Worm (Caenorhabditis elegans): Measurements from ENCODE around the gene epn-1.

Gene epn-1

DNA sequence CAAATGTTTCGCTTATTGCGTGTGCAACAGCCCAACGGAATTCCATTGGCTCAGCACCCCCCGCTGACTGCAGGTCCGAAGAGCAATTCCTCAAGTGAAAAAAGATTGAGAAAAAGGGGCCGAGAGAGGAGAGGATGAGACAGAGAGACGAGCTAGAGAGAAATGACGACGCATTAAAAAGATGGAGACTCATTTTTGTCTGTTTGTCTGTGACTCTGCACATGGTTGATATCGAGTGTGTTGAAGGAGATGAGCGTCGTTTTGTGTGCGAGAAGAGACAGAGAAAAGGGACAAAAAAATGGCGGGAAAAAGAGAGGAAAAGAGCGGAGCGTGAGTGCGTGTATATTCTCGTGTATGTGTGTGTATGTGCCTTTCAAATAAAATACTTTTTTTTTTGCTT, 22.7 kb upstream of the epn-1 start (continued):
- TF ChIP-seq fos-1 (tag; optimal IDR thresholded peaks at IDR 0.05) (no peak), lin-39 (tag; optimal IDR thresholded peaks at IDR 0.05) (peak; percentile 57), elt-3 (tag; optimal IDR thresholded peaks at IDR 0.05) (no peak), mdl-1 (tag; optimal IDR thresholded peaks at IDR 0.05) (peak; percentile 58), elt-2 (tag; optimal IDR thresholded peaks at IDR 0.05) (peak; percentile 71), hmg-11 (tag; optimal IDR thresholded peaks at IDR 0.05) (peak; percentile 94), R02D3.7 (tag; optimal IDR thresholded peaks at IDR 0.05) (peak; percentile 38), daf-12 (tag; optimal IDR thresholded peaks at IDR 0.05) (no peak), unc-62 (GFP tag; optimal IDR thresholded peaks at IDR 0.05) (peak; percentile 57), nhr-28 (tag; optimal IDR thresholded peaks at IDR 0.05) (no peak), nhr-76 (tag; optimal IDR thresholded peaks at IDR 0.05) (no peak), pha-4 (tag; optimal IDR thresholded peaks at IDR 0.05) (peak; percentile 95), mml-1 (tag; optimal IDR thresholded peaks at IDR 0.05) (no peak), fkh-10 (GFP tag; optimal IDR thresholded peaks at IDR 0.05) (peak; percentile 91), ceh-28 (tag; optimal IDR thresholded peaks at IDR 0.05) (peak; percentile 68), nhr-237 (tag; optimal IDR thresholded peaks at IDR 0.05) (no peak), pqm-1 (tag; optimal IDR thresholded peaks at IDR 0.05) (peak; percentile 83), ceh-9 (tag; optimal IDR thresholded peaks at IDR 0.05) (no peak), elt-1 (tag; optimal IDR thresholded peaks at IDR 0.05) (no peak)

DNA sequence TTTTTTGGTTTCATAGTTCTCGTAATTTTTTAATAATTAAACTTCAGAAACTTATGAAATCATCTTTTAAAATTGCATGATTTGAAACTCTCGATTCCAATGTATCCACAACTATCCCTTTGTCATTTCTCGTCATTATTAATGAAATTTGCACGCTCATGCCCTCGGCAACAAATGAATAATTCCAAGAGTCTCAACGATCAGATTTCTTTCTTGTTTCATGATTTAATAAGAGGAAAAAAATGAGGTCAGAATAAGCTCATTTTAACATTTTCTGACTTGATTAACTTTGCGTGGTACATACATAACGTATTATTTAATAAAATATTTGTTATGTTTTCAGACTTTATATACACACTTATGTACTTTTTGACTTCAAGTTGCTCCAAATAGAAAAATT, 20.0 kb upstream of the epn-1 start:
- TF ChIP-seq jun-1 (tag; optimal IDR thresholded peaks at IDR 0.05) (no peak), nhr-43 (tag; optimal IDR thresholded peaks at IDR 0.05; ENCODE audit: poor library complexity, severe bottlenecking) (no peak), tbx-2 (tag; optimal IDR thresholded peaks at IDR 0.05) (no peak), eor-1 (tag; optimal IDR thresholded peaks at IDR 0.05) (no peak), hmg-11 (tag; optimal IDR thresholded peaks at IDR 0.05) (no peak), R02D3.7 (tag; optimal IDR thresholded peaks at IDR 0.05) (no peak)

DNA sequence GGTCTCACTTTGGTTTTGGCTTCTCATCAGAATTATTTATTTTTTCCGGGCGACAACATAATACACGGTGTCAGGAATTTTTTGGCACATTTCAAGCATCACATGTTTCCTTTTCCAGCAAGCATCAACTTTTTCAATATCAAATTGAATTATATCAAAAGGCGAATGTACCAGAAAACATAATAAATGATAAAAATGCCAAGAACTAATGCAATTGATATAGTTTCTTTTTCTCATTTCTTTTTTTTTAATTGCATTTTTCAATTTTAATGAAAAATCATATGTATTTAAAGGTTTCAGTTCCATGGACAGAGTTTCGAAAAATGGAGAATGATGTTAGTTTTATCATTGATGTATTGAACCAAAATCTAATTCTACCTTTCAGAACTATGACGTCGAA, 13.2 kb upstream of the epn-1 start, which contains the start of gene dpf-2:
Gene dpf-2 (plus strand): TSS at position 301 of the 400 bp plus-strand sequence.
- TF ChIP-seq ceh-9 (tag; optimal IDR thresholded peaks at IDR 0.05) (no peak), ama-1 (optimal IDR thresholded peaks at IDR 0.05) (no peak), ztf-11 (tag; optimal IDR thresholded peaks at IDR 0.05) (no peak), tbx-2 (tag; optimal IDR thresholded peaks at IDR 0.05) (no peak), fos-1 (tag; optimal IDR thresholded peaks at IDR 0.05) (no peak), nhr-43 (tag; optimal IDR thresholded peaks at IDR 0.05; ENCODE audit: poor library complexity, severe bottlenecking) (no peak), ZK546.5 (tag; optimal IDR thresholded peaks at IDR 0.05) (no peak), lin-15B (tag; optimal IDR thresholded peaks at IDR 0.05) (no peak), elt-2 (tag; optimal IDR thresholded peaks at IDR 0.05) (no peak), nhr-11 (tag; optimal IDR thresholded peaks at IDR 0.05) (no peak), nhr-237 (tag; optimal IDR thresholded peaks at IDR 0.05) (no peak), ztf-4 (tag; optimal IDR thresholded peaks at IDR 0.05) (no peak), nhr-25 (tag; optimal IDR thresholded peaks at IDR 0.05) (no peak), nhr-12 (tag; optimal IDR thresholded peaks at IDR 0.05) (no peak)

DNA sequence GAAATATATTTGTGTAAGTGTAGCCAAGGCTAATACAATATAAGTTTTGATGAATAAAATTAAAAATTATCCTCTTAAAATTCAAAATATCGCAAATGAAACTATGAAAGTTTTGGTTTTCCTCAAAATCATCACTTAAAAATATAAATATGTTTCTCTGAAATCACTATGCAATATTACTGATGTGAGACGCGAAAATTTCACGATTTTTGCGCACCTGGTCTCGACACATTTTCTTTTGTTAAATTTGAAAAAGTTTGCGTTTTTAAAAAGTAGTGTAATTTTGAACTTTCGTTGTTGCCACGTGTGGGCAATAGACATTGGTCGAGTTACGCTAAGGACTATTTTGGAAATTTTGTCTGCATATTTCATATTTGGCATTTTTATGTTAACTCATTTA, 10.5 kb upstream of the epn-1 start:
- TF ChIP-seq jun-1 (tag; optimal IDR thresholded peaks at IDR 0.05), result no peak
- TF ChIP-seq lin-39 (tag; optimal IDR thresholded peaks at IDR 0.05), result no peak
- TF ChIP-seq nhr-23 (tag; optimal IDR thresholded peaks at IDR 0.05), result no peak
- no peak for TF ChIP-seq ama-1 (optimal IDR thresholded peaks at IDR 0.05)
- TF ChIP-seq pha-4 (tag; optimal IDR thresholded peaks at IDR 0.05), result no peak
- no peak for TF ChIP-seq unc-39 (tag; optimal IDR thresholded peaks at IDR 0.05)
- no peak for TF ChIP-seq pqm-1 (tag; optimal IDR thresholded peaks at IDR 0.05)
- TF ChIP-seq unc-62 (GFP tag; optimal IDR thresholded peaks at IDR 0.05), result no peak
- no peak for TF ChIP-seq egl-5 (tag; optimal IDR thresholded peaks at IDR 0.05)
- no peak for TF ChIP-seq nhr-76 (tag; optimal IDR thresholded peaks at IDR 0.05)
- no peak for TF ChIP-seq ZK546.5 (tag; optimal IDR thresholded peaks at IDR 0.05)
- TF ChIP-seq elt-1 (tag; optimal IDR thresholded peaks at IDR 0.05), result no peak
- TF ChIP-seq ceh-28 (tag; optimal IDR thresholded peaks at IDR 0.05), result no peak
- no peak for TF ChIP-seq ceh-82 (tag; optimal IDR thresholded peaks at IDR 0.05)
- no peak for TF ChIP-seq fkh-2 (tag; optimal IDR thresholded peaks at IDR 0.05)
- TF ChIP-seq fos-1 (tag; optimal IDR thresholded peaks at IDR 0.05), result no peak
- TF ChIP-seq mml-1 (tag; optimal IDR thresholded peaks at IDR 0.05), result no peak
- no peak for TF ChIP-seq nhr-12 (tag; optimal IDR thresholded peaks at IDR 0.05)
- TF ChIP-seq tbx-2 (tag; optimal IDR thresholded peaks at IDR 0.05), result no peak

All from whole organism, L3 larva.